Worm (Caenorhabditis elegans): ENCODE data around the gene aagr-1.

DNA sequence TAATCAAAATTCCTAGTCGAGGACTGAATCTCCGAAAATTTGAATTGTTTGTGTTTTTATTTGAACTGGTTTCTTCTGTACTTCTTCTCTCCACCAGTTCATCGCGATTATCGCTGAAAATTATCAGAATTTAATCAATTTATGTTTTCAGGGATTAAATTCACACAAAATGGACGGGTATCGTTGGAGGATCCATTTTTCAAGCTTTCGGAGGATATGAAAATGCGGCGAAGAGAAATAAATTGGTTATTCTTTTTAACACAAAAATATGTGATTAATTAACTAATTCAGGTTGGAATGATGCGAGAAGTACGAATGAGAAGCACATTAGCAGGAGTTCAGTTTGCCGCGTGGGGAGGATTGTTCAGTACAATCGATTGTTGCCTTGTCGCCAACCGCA lies 30.0 kb downstream of the aagr-1 start, which contains the start of gene timm-17B.2:
- TF ChIP-seq cog-1 (tag; optimal IDR thresholded peaks at IDR 0.05) = no peak
- no peak for TF ChIP-seq ztf-23 (GFP tag; IDR thresholded peaks at IDR 0.05)
- TF ChIP-seq med-1 (GFP tag; optimal IDR thresholded peaks at IDR 0.05; ENCODE audit: insufficient read depth) = no peak
- no peak for TF ChIP-seq flt-1 (GFP tag; IDR thresholded peaks at IDR 0.05)
- TF ChIP-seq ztf-29 (GFP tag; IDR thresholded peaks at IDR 0.05) = no peak
- TF ChIP-seq tab-1 (GFP tag; IDR thresholded peaks at IDR 0.05) = no peak

All from whole organism, midembryonic.